Worm (Caenorhabditis elegans): ENCODE data around the gene polh-1.

- TF ChIP-seq flt-1 (GFP tag; IDR thresholded peaks at IDR 0.05) (no peak), med-1 (GFP tag; optimal IDR thresholded peaks at IDR 0.05; ENCODE audit: insufficient read depth) (no peak), ztf-23 (GFP tag; IDR thresholded peaks at IDR 0.05) (no peak), cog-1 (tag; optimal IDR thresholded peaks at IDR 0.05) (no peak), ztf-29 (GFP tag; IDR thresholded peaks at IDR 0.05) (no peak)
Observed at ce11 chrIII:1932018-1932417, 18.1 kb downstream of the polh-1 start.

Data from whole organism, midembryonic.